Worm (Caenorhabditis elegans) whole organism, early embryonic: ENCODE data around the gene rrf-3.

Experiments used
- B0310.2 ChIP-seq: sonication (generic microtip); optimal IDR thresholded peaks from 2 replicates; lab custom pipeline; 2016; ENCODE audit warnings: mild to moderate bottlenecking, missing genetic modification characterization, missing compliant biosample characterization
- F13C5.2 ChIP-seq: sonication (generic microtip); optimal IDR thresholded peaks from 2 replicates; lab custom pipeline; 2017; ENCODE audit warnings: mild to moderate bottlenecking, missing genetic modification characterization, inconsistent platforms, missing compliant biosample characterization
- aly-1 ChIP-seq: sonication (generic microtip); optimal IDR thresholded peaks from 2 replicates; lab custom pipeline; 2016; ENCODE audit warnings: missing genetic modification characterization, missing compliant biosample characterization
- ama-1 ChIP-seq: fragments of 150-350 bp; optimal IDR thresholded peaks from 2 replicates; lab custom pipeline; 2014
- ceh-13 ChIP-seq: fragments of 200-800 bp; sonication (Bioruptor generic); optimal IDR thresholded peaks from 2 replicates; lab custom pipeline; 2018; ENCODE audit warnings: mild to moderate bottlenecking, missing genetic modification characterization, missing compliant biosample characterization
- ceh-36 ChIP-seq: sonication (generic microtip); optimal IDR thresholded peaks from 2 replicates; lab custom pipeline; 2016; ENCODE audit warnings: missing genetic modification characterization, inconsistent platforms, missing compliant biosample characterization
- ets-7 ChIP-seq: sonication (generic microtip); optimal IDR thresholded peaks from 2 replicates; lab custom pipeline; 2016; ENCODE audit warnings: missing genotype, missing genetic modification characterization, missing compliant biosample characterization
- flt-1 ChIP-seq: fragments of 200-800 bp; sonication (Bioruptor generic); IDR thresholded peaks from 2 replicates; pipeline ENCODE4 v1.3.6; 2022; ENCODE audit warnings: missing genetic modification characterization, missing compliant biosample characterization
- hmbx-1 ChIP-seq: sonication (generic microtip); optimal IDR thresholded peaks from 2 replicates; lab custom pipeline; 2016; ENCODE audit warnings: mild to moderate bottlenecking, missing genetic modification characterization, missing compliant biosample characterization
- hmg-4 ChIP-seq: fragments of 200-800 bp; sonication (Bioruptor generic); optimal IDR thresholded peaks from 2 replicates; lab custom pipeline; 2018; ENCODE audit warnings: mild to moderate bottlenecking, missing genetic modification characterization, missing compliant biosample characterization
- hnd-1 ChIP-seq: sonication (generic microtip); optimal IDR thresholded peaks from 2 replicates; lab custom pipeline; 2016; ENCODE audit warnings: missing genetic modification characterization, missing compliant biosample characterization
- pes-1 ChIP-seq: fragments of 200-800 bp; sonication (Bioruptor generic); IDR thresholded peaks from 2 replicates; pipeline ENCODE4 v1.3.6; 2022; ENCODE audit warnings: missing genetic modification reagents, missing genetic modification characterization, missing compliant biosample characterization
- scrt-1 ChIP-seq: fragments of 200-800 bp; sonication (Bioruptor generic); IDR thresholded peaks from 2 replicates; pipeline ENCODE4 v1.3.6; 2022; ENCODE audit warnings: missing genetic modification characterization, missing compliant biosample characterization
- sea-1 ChIP-seq: fragments of 200-800 bp; sonication (Bioruptor generic); conservative IDR thresholded peaks from 2 replicates; pipeline ENCODE4 v1.3.6; 2022; ENCODE audit warnings: missing genetic modification characterization, missing compliant biosample characterization
- tbx-11 ChIP-seq: fragments of 200-800 bp; sonication (Bioruptor generic); IDR thresholded peaks from 2 replicates; pipeline ENCODE4 v1.3.6; 2022; ENCODE audit warnings: missing genetic modification characterization, missing compliant biosample characterization
- tbx-37 ChIP-seq: fragments of 200-800 bp; sonication (Bioruptor generic); conservative IDR thresholded peaks from 2 replicates; pipeline ENCODE4 v1.3.6; 2022; ENCODE audit warnings: missing genetic modification reagents, missing genetic modification characterization, missing compliant biosample characterization
- tra-4 ChIP-seq: sonication (generic microtip); optimal IDR thresholded peaks from 2 replicates; lab custom pipeline; 2017; ENCODE audit warnings: missing genetic modification characterization, missing compliant biosample characterization

rrf-3 gene

DNA sequence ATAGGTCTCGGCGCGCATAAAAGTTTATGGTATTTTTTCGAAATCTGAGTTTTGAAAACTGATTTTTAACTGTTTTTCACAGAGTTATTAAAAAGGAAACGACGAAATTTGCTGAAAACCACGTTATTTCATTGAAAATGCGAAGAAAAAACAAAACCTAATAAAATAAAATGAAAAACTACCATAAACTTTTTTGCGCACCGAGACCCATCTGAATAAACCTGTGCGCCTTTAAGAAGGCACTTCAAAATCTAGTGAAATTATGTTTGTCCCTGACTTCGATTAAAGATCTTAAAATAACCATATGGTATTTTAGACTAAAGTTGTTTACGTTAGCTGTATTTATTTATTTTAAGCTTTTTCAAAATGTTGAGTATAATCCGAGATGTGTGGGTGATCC is 34.5 kb upstream of the rrf-3 start:
- TF ChIP-seq F13C5.2 (tag; lab: Kevin White, UChicago) (no peak), aly-1 (tag; lab: Kevin White, UChicago) (no peak), B0310.2 (tag; lab: Kevin White, UChicago) (no peak), flt-1 (GFP tag; lab: Robert Waterston, UW) (no peak), pes-1 (GFP tag; lab: Robert Waterston, UW) (no peak), hmbx-1 (no peak), tra-4 (tag; lab: Kevin White, UChicago) (no peak)

DNA sequence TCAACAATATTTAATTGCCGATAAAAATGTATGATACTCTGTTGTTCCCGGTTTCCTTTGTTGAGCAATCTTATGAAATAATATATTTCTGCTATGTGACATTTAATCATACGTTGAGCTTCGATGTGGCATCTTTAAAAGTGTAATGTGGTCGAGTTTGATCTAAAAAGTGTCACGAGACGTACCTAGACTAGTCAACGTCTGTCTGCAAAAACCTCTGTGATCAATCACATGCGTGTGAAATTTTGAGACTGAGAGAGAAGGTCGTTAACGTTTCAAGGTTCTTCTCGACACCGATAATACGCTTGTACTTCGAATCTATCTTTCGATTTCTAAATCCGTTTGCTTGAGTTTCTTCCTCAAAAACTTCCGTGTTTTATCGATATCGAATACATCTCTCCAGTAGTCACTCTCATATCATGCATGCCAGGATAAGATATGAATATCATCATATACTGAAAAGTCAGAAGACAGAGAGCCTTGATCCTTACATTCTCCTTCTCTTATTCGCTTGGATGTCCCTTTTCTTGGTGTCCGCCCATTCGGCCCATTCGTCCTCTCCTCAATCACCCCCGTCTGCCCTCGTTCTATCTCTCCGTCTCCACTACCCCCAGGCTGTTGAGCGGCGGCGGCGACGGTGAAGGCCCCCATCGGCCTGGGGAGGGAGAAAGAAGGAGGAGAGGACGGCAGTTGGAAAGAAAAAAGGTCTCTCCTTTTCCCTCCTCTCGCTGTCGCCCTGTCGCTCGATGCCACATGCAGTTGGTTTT is 33.8 kb upstream of the rrf-3 start:
- TF ChIP-seq hmg-4 (GFP tag; lab: Kevin White, UChicago) (peak; percentile 91), ama-1 (lab: Kevin White, UChicago) (no peak), B0310.2 (tag; lab: Kevin White, UChicago) (no peak), hmbx-1 (no peak), ets-7 (tag; lab: Kevin White, UChicago) (peak; percentile 35), scrt-1 (peak; percentile 64; the same call in 1 of the 2 replicates), ceh-13 (GFP tag; lab: Kevin White, UChicago) (no peak), flt-1 (GFP tag; lab: Robert Waterston, UW) (0 out of 2 replicates have a peak, but pooled peaks have one; percentile 43), hnd-1 (no peak), ceh-36 (tag; lab: Kevin White, UChicago) (no peak), aly-1 (tag; lab: Kevin White, UChicago) (peak; percentile 76), pes-1 (GFP tag; lab: Robert Waterston, UW) (peak; percentile 38; the same call in 1 of the 2 replicates), sea-1 (0 out of 2 replicates have a peak, but pooled peaks have one; percentile 32), tra-4 (tag; lab: Kevin White, UChicago) (no peak), tbx-11 (GFP tag; lab: Robert Waterston, UW) (no peak), F13C5.2 (tag; lab: Kevin White, UChicago) (peak; percentile 64), tbx-37 (GFP tag; lab: Robert Waterston, UW) (peak; percentile 50; the same call in 1 of the 2 replicates)

DNA sequence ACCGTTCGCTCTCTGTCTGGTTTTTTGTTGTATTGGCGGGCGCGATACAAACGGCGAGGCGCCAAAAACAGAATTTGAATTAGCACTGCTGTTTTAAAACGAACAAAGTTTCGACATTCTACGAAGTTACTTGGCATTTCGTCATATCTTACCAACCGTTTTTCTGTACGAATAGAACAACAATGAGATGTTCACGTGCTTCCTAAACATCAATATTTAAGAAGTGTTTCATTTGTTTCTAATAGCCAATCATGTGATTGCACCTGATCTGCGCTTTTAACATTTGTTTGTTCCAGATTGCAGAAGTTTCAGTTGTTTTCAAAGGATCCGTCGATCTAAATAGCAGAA is 33.3 kb upstream of the rrf-3 start:
- TF ChIP-seq hnd-1 (no peak), hmg-4 (GFP tag; lab: Kevin White, UChicago) (peak; percentile 13)

DNA sequence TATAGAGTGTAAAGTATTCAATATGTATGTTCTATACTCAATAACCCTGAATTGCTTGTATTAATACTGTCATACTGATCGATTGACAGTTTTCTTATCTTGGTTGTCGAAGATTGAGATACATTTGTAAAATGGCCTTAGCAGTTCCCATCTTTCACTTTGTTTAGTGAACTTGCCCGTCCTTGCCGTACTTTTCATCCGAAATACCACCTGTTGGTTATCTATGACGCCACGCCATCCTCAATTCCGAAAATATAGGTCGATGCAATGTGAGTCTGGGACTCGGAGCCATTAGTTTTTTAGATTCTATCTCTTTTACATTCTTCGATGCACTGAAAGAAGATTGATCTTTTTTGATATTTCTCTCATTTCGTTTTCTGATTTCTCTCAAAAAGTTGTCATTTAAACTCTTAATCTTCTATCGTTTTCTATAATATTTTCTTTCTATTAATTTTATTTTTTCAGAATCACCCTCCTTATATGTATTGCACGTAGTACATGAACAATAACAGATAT is 32.7 kb upstream of the rrf-3 start, which contains the start of gene ulp-4:
Gene ulp-4 (plus strand): TSS at position 466 of the 516 bp plus-strand sequence.
- no peak for TF ChIP-seq ama-1 (lab: Kevin White, UChicago)
- TF ChIP-seq pes-1 (GFP tag; lab: Robert Waterston, UW) = no peak
- no peak for TF ChIP-seq B0310.2 (tag; lab: Kevin White, UChicago)
- TF ChIP-seq aly-1 (tag; lab: Kevin White, UChicago) = no peak
- no peak for TF ChIP-seq tra-4 (tag; lab: Kevin White, UChicago)
- TF ChIP-seq ceh-36 (tag; lab: Kevin White, UChicago) = no peak
- TF ChIP-seq flt-1 (GFP tag; lab: Robert Waterston, UW) = no peak
- no peak for TF ChIP-seq hmbx-1
- TF ChIP-seq sea-1 = no peak
- no peak for TF ChIP-seq F13C5.2 (tag; lab: Kevin White, UChicago)
- TF ChIP-seq scrt-1 = no peak
- no peak for TF ChIP-seq ets-7 (tag; lab: Kevin White, UChicago)
- TF ChIP-seq tbx-11 (GFP tag; lab: Robert Waterston, UW) = no peak
- TF ChIP-seq hnd-1 = no peak
- TF ChIP-seq ceh-13 (GFP tag; lab: Kevin White, UChicago) = no peak
- TF ChIP-seq tbx-37 (GFP tag; lab: Robert Waterston, UW) = no peak
- no peak for TF ChIP-seq hmg-4 (GFP tag; lab: Kevin White, UChicago)

DNA sequence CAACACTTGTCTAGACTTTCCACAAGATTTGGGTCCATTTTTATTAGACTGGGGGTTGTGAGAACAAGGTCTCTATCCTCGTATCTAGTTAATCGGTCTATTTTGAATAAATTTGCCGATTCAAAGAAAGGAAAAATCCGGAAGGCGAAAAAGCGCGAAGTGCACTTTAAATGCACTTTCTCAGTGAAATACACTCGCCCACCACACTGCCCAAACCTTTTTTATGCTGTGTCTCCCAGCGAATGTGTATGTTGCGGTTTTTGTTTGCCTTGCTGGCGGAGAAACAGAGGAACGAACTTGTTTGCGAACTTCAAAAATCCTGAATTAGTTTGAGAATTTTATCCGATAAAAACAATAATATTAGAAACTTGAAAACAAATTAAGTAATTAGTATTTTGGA is 31.5 kb upstream of the rrf-3 start:
- TF ChIP-seq tra-4 (tag; lab: Kevin White, UChicago) (no peak), scrt-1 (no peak)

DNA sequence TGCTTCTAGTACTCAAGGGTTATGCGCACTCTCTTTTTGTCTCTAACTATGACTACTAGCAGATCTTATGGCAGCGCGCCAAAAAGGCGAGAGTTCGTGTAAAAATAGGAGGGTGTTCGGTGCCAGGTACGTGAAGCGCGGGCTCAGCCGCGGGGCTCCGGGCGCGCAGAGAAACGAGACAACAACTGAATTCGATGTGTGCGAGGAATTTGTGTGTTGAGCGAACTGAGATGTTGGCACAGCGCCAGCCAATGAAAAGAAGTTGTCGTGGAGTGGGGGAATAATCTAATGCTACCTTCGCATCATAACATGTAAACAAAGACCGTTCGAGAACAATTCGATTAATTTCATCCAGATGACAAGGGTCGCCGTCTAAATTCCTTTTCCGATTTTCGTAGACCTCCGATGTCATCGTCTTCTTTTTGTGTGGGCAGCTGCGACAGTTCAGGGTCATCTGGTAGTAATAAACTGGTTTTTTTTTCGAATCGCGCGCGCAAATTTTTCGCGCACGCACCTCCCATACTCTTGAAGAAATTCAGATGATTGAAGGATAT is 30.8 kb upstream of the rrf-3 start:
- peak; percentile 3; the same call in 1 of the 2 replicates for TF ChIP-seq pes-1 (GFP tag; lab: Robert Waterston, UW)
- no peak for TF ChIP-seq ceh-13 (GFP tag; lab: Kevin White, UChicago)

DNA sequence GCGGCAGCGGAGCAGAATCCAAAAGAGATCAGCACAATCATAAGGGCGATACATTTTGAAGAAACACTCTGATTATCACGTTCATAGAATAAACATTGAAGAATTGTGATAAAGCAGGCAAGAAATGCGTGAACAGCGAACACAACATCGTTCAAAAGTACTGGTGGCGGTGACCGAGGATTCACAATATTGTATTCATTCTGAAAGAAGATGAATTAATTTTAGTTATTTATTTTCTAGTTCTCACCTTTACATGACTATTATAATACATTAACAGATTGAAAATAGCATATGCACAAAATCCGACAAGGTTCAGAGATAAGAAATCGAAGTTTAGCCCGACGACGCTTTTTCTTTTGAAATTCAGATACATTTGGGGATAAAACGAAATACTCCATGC is 26.3 kb upstream of the rrf-3 start:
- no peak for TF ChIP-seq B0310.2 (tag; lab: Kevin White, UChicago)
- no peak for TF ChIP-seq F13C5.2 (tag; lab: Kevin White, UChicago)
- no peak for TF ChIP-seq hmg-4 (GFP tag; lab: Kevin White, UChicago)
- no peak for TF ChIP-seq ceh-36 (tag; lab: Kevin White, UChicago)
- TF ChIP-seq hmbx-1 = no peak
- no peak for TF ChIP-seq ceh-13 (GFP tag; lab: Kevin White, UChicago)
- TF ChIP-seq tbx-37 (GFP tag; lab: Robert Waterston, UW) = no peak
- TF ChIP-seq tra-4 (tag; lab: Kevin White, UChicago) = no peak
- no peak for TF ChIP-seq ama-1 (lab: Kevin White, UChicago)

DNA sequence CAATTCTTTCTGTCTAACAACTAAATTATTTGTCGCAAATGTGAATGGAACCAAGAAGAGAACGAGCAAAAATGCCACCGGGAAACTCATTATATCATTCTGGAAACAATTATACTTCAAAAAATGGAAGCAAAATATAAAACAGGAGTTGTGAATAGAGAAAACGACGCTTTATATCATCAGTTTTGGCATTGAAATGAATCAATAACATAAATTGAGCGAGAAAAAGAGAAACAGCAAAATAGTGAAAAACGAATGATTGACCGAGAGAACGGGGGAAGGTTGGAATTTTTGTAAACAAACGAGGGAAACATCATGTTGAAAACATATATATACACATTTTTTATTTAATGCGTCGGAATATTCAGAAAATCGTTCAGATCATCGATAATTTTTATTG is 25.4 kb upstream of the rrf-3 start, which contains the start of gene ctns-1:
Gene ctns-1 (minus strand): TSS at position 101 of the 400 bp plus-strand sequence.
- no peak for TF ChIP-seq tra-4 (tag; lab: Kevin White, UChicago)
- no peak for TF ChIP-seq scrt-1
- TF ChIP-seq ets-7 (tag; lab: Kevin White, UChicago) = no peak
- no peak for TF ChIP-seq tbx-37 (GFP tag; lab: Robert Waterston, UW)
- TF ChIP-seq hnd-1 = no peak
- no peak for TF ChIP-seq ceh-13 (GFP tag; lab: Kevin White, UChicago)
- no peak for TF ChIP-seq ama-1 (lab: Kevin White, UChicago)
- TF ChIP-seq ceh-36 (tag; lab: Kevin White, UChicago) = no peak
- no peak for TF ChIP-seq hmbx-1
- TF ChIP-seq hmg-4 (GFP tag; lab: Kevin White, UChicago) = no peak
- no peak for TF ChIP-seq tbx-11 (GFP tag; lab: Robert Waterston, UW)
- no peak for TF ChIP-seq flt-1 (GFP tag; lab: Robert Waterston, UW)
- TF ChIP-seq F13C5.2 (tag; lab: Kevin White, UChicago) = no peak
- no peak for TF ChIP-seq pes-1 (GFP tag; lab: Robert Waterston, UW)
- TF ChIP-seq B0310.2 (tag; lab: Kevin White, UChicago) = no peak
- no peak for TF ChIP-seq aly-1 (tag; lab: Kevin White, UChicago)
- no peak for TF ChIP-seq sea-1
